Fruit fly (Drosophila melanogaster) whole organism, embryonic: ENCODE measurements around the gene CG13898.
A peak's percentile ranks its signal among the peaks of the same experiment; 100 is the strongest.

Experiments
- CG10147 ChIP-seq: fragments of 200-800 bp; sonication (Bioruptor generic); optimal IDR thresholded peaks from 2 replicates; lab custom pipeline; 2019; ENCODE audit warnings: missing biosample characterization, mild to moderate bottlenecking, missing genetic modification characterization, moderate library complexity
- CG10979 ChIP-seq: fragments of 200-800 bp; sonication (Bioruptor generic); optimal IDR thresholded peaks from 2 replicates; lab custom pipeline; 2018; ENCODE audit warnings: missing biosample characterization, mild to moderate bottlenecking, missing genetic modification characterization, moderate library complexity
- CG1233 ChIP-seq: fragments of 200-800 bp; sonication (Bioruptor generic); optimal IDR thresholded peaks from 4 replicates; lab custom pipeline; 2018; ENCODE audit warnings: missing biosample characterization, mild to moderate bottlenecking, missing genetic modification characterization
- CG12391 ChIP-seq: fragments of 200-800 bp; sonication (Bioruptor generic); optimal IDR thresholded peaks from 3 replicates; lab custom pipeline; 2018; ENCODE audit warnings: missing biosample characterization, mild to moderate bottlenecking, missing genetic modification characterization, moderate library complexity
- CG13424 ChIP-seq: fragments of 200-800 bp; sonication (Bioruptor generic); optimal IDR thresholded peaks from 2 replicates; lab custom pipeline; 2019; ENCODE audit warnings: missing biosample characterization, mild to moderate bottlenecking, missing genetic modification characterization, moderate library complexity
- CG14050 ChIP-seq: fragments of 200-800 bp; sonication (Bioruptor generic); IDR thresholded peaks from 3 replicates; pipeline ENCODE4 v1.3.6; 2022; ENCODE audit warnings: missing biosample characterization, missing genetic modification characterization
- CG15073 ChIP-seq: fragments of 200-800 bp; sonication (Bioruptor generic); optimal IDR thresholded peaks from 2 replicates; lab custom pipeline; 2016; ENCODE audit warnings: missing biosample characterization, missing genetic modification characterization
- CG17359 ChIP-seq: fragments of 200-800 bp; sonication (Bioruptor generic); optimal IDR thresholded peaks from 3 replicates; lab custom pipeline; 2018; ENCODE audit warnings: missing biosample characterization, mild to moderate bottlenecking, missing genetic modification characterization, moderate library complexity
- CG17361 ChIP-seq: fragments of 200-800 bp; sonication (Bioruptor generic); IDR thresholded peaks from 3 replicates; pipeline ENCODE4 v1.3.6; 2022; ENCODE audit warnings: missing biosample characterization, missing genetic modification characterization
- CG17385 ChIP-seq: fragments of 200-800 bp; sonication (Bioruptor generic); optimal IDR thresholded peaks from 3 replicates; lab custom pipeline; 2018; ENCODE audit warnings: missing biosample characterization, mild to moderate bottlenecking, missing genetic modification characterization
- CG17829 ChIP-seq: fragments of 200-800 bp; optimal IDR thresholded peaks from 2 replicates; lab custom pipeline; 2019; ENCODE audit warnings: missing biosample characterization, mild to moderate bottlenecking, missing genetic modification characterization, moderate library complexity
- CG17912 ChIP-seq: fragments of 200-800 bp; sonication (Bioruptor generic); optimal IDR thresholded peaks from 2 replicates; lab custom pipeline; 2018; ENCODE audit warnings: missing biosample characterization, mild to moderate bottlenecking, missing genetic modification characterization
- CG18262 ChIP-seq: fragments of 200-800 bp; optimal IDR thresholded peaks from 3 replicates; lab custom pipeline; 2019; ENCODE audit warnings: missing biosample characterization, mild to moderate bottlenecking, missing genetic modification characterization, moderate library complexity
- CG18599 ChIP-seq: fragments of 200-800 bp; sonication (Bioruptor generic); optimal IDR thresholded peaks from 3 replicates; lab custom pipeline; 2017; ENCODE audit warnings: missing biosample characterization, missing genetic modification characterization, mild to moderate bottlenecking, moderate library complexity, missing genetic modification reagents
- CG31441 ChIP-seq: fragments of 200-800 bp; sonication (Bioruptor generic); IDR thresholded peaks from 2 replicates; pipeline ENCODE4 v1.3.6; 2022; ENCODE audit warnings: missing biosample characterization, missing genetic modification characterization
- CG3407 ChIP-seq: fragments of 200-800 bp; sonication (Bioruptor generic); optimal IDR thresholded peaks from 2 replicates; lab custom pipeline; 2018; ENCODE audit warnings: missing biosample characterization, mild to moderate bottlenecking, missing genetic modification characterization
- CG4424 ChIP-seq: fragments of 200-800 bp; sonication (Bioruptor generic); optimal IDR thresholded peaks from 3 replicates; lab custom pipeline; 2016; ENCODE audit warnings: missing biosample characterization, missing genetic modification characterization
- CG4820 ChIP-seq: fragments of 200-800 bp; sonication (Bioruptor generic); optimal IDR thresholded peaks from 3 replicates; lab custom pipeline; 2016; ENCODE audit warnings: missing biosample characterization, missing genetic modification characterization
- CG5180 ChIP-seq: fragments of 200-800 bp; sonication (Bioruptor generic); optimal IDR thresholded peaks from 3 replicates; lab custom pipeline; 2017; ENCODE audit warnings: missing biosample characterization, missing genetic modification characterization, mild to moderate bottlenecking, moderate library complexity, missing genetic modification reagents
- CG6791 ChIP-seq: fragments of 200-800 bp; sonication (Bioruptor generic); IDR thresholded peaks from 3 replicates; pipeline ENCODE4 v1.3.6; 2022; ENCODE audit warnings: missing biosample characterization, missing genetic modification characterization; ENCODE audit not compliant: partially characterized antibody
- CG7271 ChIP-seq: fragments of 200-800 bp; sonication (Bioruptor generic); optimal IDR thresholded peaks from 2 replicates; lab custom pipeline; 2018; ENCODE audit warnings: missing biosample characterization, mild to moderate bottlenecking, missing genetic modification characterization, moderate library complexity
- CG8944 ChIP-seq: fragments of 200-800 bp; sonication (Bioruptor generic); optimal IDR thresholded peaks from 3 replicates; lab custom pipeline; 2016; ENCODE audit warnings: missing biosample characterization, missing genetic modification characterization
- Eip74EF ChIP-seq, 2 experiments: fragments of 200-800 bp in 1 of 2; fragments of >200 bp in 1 of 2; sonication (Bioruptor generic) in 1 of 2; optimal IDR thresholded peaks; 2 replicates each; lab custom pipeline; 2017 to 2019; ENCODE audit warnings: missing biosample characterization in 2 of 2, missing genetic modification characterization in 2 of 2, mild to moderate bottlenecking in 1 of 2, moderate library complexity in 1 of 2
- Hr3 ChIP-seq: fragments of 200-800 bp; sonication (Bioruptor generic); optimal IDR thresholded peaks from 3 replicates; lab custom pipeline; 2016; ENCODE audit warnings: missing biosample characterization, missing genetic modification characterization
- Nf-YB ChIP-seq: fragments of 200-800 bp; sonication (Bioruptor generic); optimal IDR thresholded peaks from 3 replicates; lab custom pipeline; 2019; ENCODE audit warnings: missing biosample characterization, mild to moderate bottlenecking, missing genetic modification characterization, moderate library complexity
- Oaz ChIP-seq: fragments of 200-800 bp; sonication (Bioruptor generic); IDR thresholded peaks from 2 replicates; pipeline ENCODE4 v1.3.6; 2022; ENCODE audit warnings: missing biosample characterization, missing genetic modification characterization
- Pdp1 ChIP-seq, 2 experiments: fragments of 200-800 bp; sonication (Bioruptor generic); optimal IDR thresholded peaks; 3 replicates each; lab custom pipeline; 2016; ENCODE audit warnings: missing biosample characterization in 2 of 2, missing genetic modification characterization in 2 of 2, mild to moderate bottlenecking in 1 of 2, moderate library complexity in 1 of 2
- Ptx1 ChIP-seq: fragments of 200-800 bp; sonication (Bioruptor generic); IDR thresholded peaks from 2 replicates; pipeline ENCODE4 v1.3.6; 2022; ENCODE audit warnings: missing biosample characterization, missing genetic modification characterization
- Six4 ChIP-seq: fragments of 200-800 bp; sonication (Bioruptor generic); optimal IDR thresholded peaks from 2 replicates; lab custom pipeline; 2016; ENCODE audit warnings: missing biosample characterization, missing genetic modification characterization
- Sox102F ChIP-seq: fragments of 200-800 bp; sonication (Bioruptor generic); optimal IDR thresholded peaks from 2 replicates; lab custom pipeline; 2018; ENCODE audit warnings: missing biosample characterization, mild to moderate bottlenecking, missing genetic modification characterization, moderate library complexity
- Ssrp ChIP-seq: fragments of 200-800 bp; sonication (Bioruptor generic); optimal IDR thresholded peaks from 2 replicates; lab custom pipeline; 2018; ENCODE audit warnings: missing biosample characterization, mild to moderate bottlenecking, missing genetic modification characterization, moderate library complexity
- ase ChIP-seq: fragments of 200-800 bp; sonication (Bioruptor generic); IDR thresholded peaks from 3 replicates; pipeline ENCODE4 v1.3.6; 2022; ENCODE audit warnings: missing biosample characterization, missing genetic modification characterization
- chif ChIP-seq, 2 experiments: fragments of 200-800 bp; sonication (Bioruptor generic); optimal IDR thresholded peaks; 3 replicates each; lab custom pipeline; 2016; ENCODE audit warnings: missing biosample characterization in 2 of 2, missing genetic modification characterization in 2 of 2
- dati ChIP-seq: fragments of 200-800 bp; sonication (Bioruptor generic); IDR thresholded peaks from 2 replicates; pipeline ENCODE4 v1.3.6; 2022; ENCODE audit warnings: missing biosample characterization, missing genetic modification characterization
- dysf ChIP-seq: fragments of 200-800 bp; sonication (Bioruptor generic); IDR thresholded peaks from 3 replicates; pipeline ENCODE4 v1.3.6; 2022; ENCODE audit warnings: missing biosample characterization, missing genetic modification characterization
- ewg ChIP-seq: fragments of 200-800 bp; sonication (Bioruptor generic); optimal IDR thresholded peaks from 3 replicates; lab custom pipeline; 2017; ENCODE audit warnings: mild to moderate bottlenecking, missing biosample characterization, missing genetic modification reagents, missing genetic modification characterization
- fd96Cb ChIP-seq: fragments of 200-800 bp; sonication (Bioruptor generic); optimal IDR thresholded peaks from 2 replicates; lab custom pipeline; 2018; ENCODE audit warnings: missing biosample characterization, mild to moderate bottlenecking, missing genetic modification characterization, moderate library complexity
- her ChIP-seq: fragments of 200-800 bp; sonication (Bioruptor generic); optimal IDR thresholded peaks from 2 replicates; lab custom pipeline; 2016; ENCODE audit warnings: missing biosample characterization, missing genetic modification characterization
- hkb ChIP-seq, 2 experiments: fragments of 200-800 bp in 1 of 2; fragments of >200 bp in 1 of 2; sonication (Bioruptor generic) in 1 of 2; IDR thresholded peaks in 1 of 2; optimal IDR thresholded peaks in 1 of 2; 2 replicates each; pipeline versions ENCODE4 v1.3.6 to Lab custom; 2017 to 2022; ENCODE audit warnings: missing biosample characterization in 1 of 2, missing genetic modification characterization in 1 of 2
- jing ChIP-seq: fragments of 200-800 bp; sonication (Bioruptor generic); optimal IDR thresholded peaks from 2 replicates; lab custom pipeline; 2018; ENCODE audit warnings: missing biosample characterization, mild to moderate bottlenecking, missing genetic modification characterization
- ken ChIP-seq: fragments of 200-800 bp; sonication (Bioruptor generic); IDR thresholded peaks from 3 replicates; pipeline ENCODE4 v1.3.6; 2022; ENCODE audit warnings: missing biosample characterization, missing genetic modification characterization
- peb ChIP-seq: fragments of 200-800 bp; sonication (Bioruptor generic); IDR thresholded peaks from 2 replicates; pipeline ENCODE4 v1.3.6; 2022; ENCODE audit warnings: missing biosample characterization, missing genetic modification characterization
- prd ChIP-seq, 3 experiments: fragments of >200 bp in 2 of 3; fragments of 200-800 bp in 1 of 3; sonication (Bioruptor generic) in 1 of 3; optimal IDR thresholded peaks in 2 of 3; IDR thresholded peaks in 1 of 3; 2 replicates in 2 of 3; 3 replicates in 1 of 3; pipeline versions ENCODE4 v1.3.6 to Lab custom; 2017 to 2022; ENCODE audit warnings: missing biosample characterization in 1 of 3, missing genetic modification characterization in 1 of 3
- row ChIP-seq: fragments of 200-800 bp; sonication (Bioruptor generic); IDR thresholded peaks from 3 replicates; pipeline ENCODE4 v1.3.6; 2022; ENCODE audit warnings: missing biosample characterization, missing genetic modification characterization
- sc ChIP-seq, 3 experiments: fragments of >200 bp in 2 of 3; fragments of 200-800 bp in 1 of 3; sonication (Bioruptor generic) in 1 of 3; optimal IDR thresholded peaks; 2 replicates in 2 of 3; 3 replicates in 1 of 3; lab custom pipeline; 2017; ENCODE audit warnings: mild to moderate bottlenecking in 1 of 3, missing biosample characterization in 1 of 3, missing genetic modification characterization in 1 of 3, missing genetic modification reagents in 1 of 3
- sens ChIP-seq: fragments of 200-800 bp; sonication (Bioruptor generic); peaks from one replicate; lab custom pipeline; 2016; ENCODE audit warnings: missing biosample characterization, missing genetic modification characterization
- sisA ChIP-seq: fragments of 200-800 bp; sonication (Bioruptor generic); IDR thresholded peaks from 2 replicates; pipeline ENCODE4 v1.3.6; 2022; ENCODE audit warnings: missing biosample characterization, missing genetic modification characterization
- wdn ChIP-seq: fragments of 200-800 bp; sonication (Bioruptor generic); IDR thresholded peaks from 2 replicates; pipeline ENCODE4 v1.3.6; 2022; ENCODE audit warnings: missing biosample characterization, missing genetic modification characterization

The CG13898 gene

DNA sequence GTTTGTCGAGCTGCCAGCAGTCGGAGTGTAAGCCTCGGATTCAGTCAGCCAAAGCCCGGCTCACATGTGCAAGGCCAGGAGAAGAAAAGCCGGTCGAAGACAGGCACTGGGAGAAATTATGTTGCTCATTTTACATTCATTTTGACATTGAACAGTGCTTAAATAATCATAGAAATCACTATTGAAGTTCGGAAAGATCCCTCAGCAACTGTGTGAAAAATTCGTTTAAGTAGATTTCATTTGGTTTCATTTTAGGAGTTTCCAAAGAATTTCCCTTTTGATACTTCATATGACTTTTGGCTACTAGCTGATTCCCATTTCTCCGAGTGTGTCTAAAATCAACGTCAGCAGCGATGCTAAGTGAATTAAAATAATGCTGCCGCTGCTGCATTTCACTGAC is 20.6 kb upstream of the CG13898 start (continued):
- no peak for TF ChIP-seq CG15073 (GFP tag; lab: Kevin White, UChicago)
- no peak for TF ChIP-seq CG4820 (GFP tag; lab: Kevin White, UChicago)
- TF ChIP-seq her (GFP tag; lab: Kevin White, UChicago): no peak
- 0 out of 3 replicates have a peak, but pooled peaks have one; percentile 26 for TF ChIP-seq row (GFP tag; lab: Robert Waterston, UW)
- TF ChIP-seq sc (optimal IDR thresholded peaks at IDR 0.05; lab: Kevin White, UChicago): no peak
- no peak for TF ChIP-seq sc (GFP tag; optimal IDR thresholded peaks at IDR 0.05; lab: Kevin White, UChicago)
- TF ChIP-seq ewg (GFP tag; lab: Kevin White, UChicago): peak; percentile 29
- peak; percentile 43; the same call in 1 of the 2 replicates for TF ChIP-seq Ptx1 (GFP tag; lab: Robert Waterston, UW)
- TF ChIP-seq CG3407 (GFP tag; lab: Kevin White, UChicago): peak; percentile 4
- TF ChIP-seq CG17361: peak; percentile 56; the same call in 2 of the 3 replicates
- TF ChIP-seq fd96Cb: no peak
- peak; percentile 8; the same call in 1 of the 3 replicates for TF ChIP-seq dysf (GFP tag; lab: Robert Waterston, UW)
- no peak for TF ChIP-seq hkb (optimal IDR thresholded peaks at IDR 0.05; lab: Kevin White, UChicago)
- TF ChIP-seq hkb (GFP tag; IDR thresholded peaks at IDR 0.05; lab: Robert Waterston, UW): 0 out of 2 replicates have a peak, but pooled peaks have one; percentile 16
- TF ChIP-seq Eip74EF (GFP tag; optimal IDR thresholded peaks at IDR 0.05; lab: Kevin White, UChicago): peak in 1 of 2 experiments; percentile 23
- no peak for TF ChIP-seq ase (GFP tag; lab: Robert Waterston, UW)
- peak; percentile 60 for TF ChIP-seq CG31441 (GFP tag; lab: Robert Waterston, UW)
- TF ChIP-seq Sox102F (GFP tag; lab: Kevin White, UChicago): no peak
- peak; percentile 82 for TF ChIP-seq sens (GFP tag; lab: Kevin White, UChicago)
- peak; percentile 8 for TF ChIP-seq Hr3
- peak; percentile 40 for TF ChIP-seq CG17359 (tag; lab: Kevin White, UChicago)
- peak; percentile 46 for TF ChIP-seq CG18262
- TF ChIP-seq sisA: peak; percentile 37
- no peak for TF ChIP-seq jing
- no peak for TF ChIP-seq Nf-YB
- peak in 1 of 2 experiments; percentile 24 for TF ChIP-seq chif (GFP tag; optimal IDR thresholded peaks at IDR 0.05; lab: Kevin White, UChicago)
- no peak for TF ChIP-seq peb (GFP tag; lab: Robert Waterston, UW)
- peak; percentile 43 for TF ChIP-seq CG12391 (tag; lab: Kevin White, UChicago)
- TF ChIP-seq CG4424 (GFP tag; lab: Kevin White, UChicago): peak; percentile 39
- TF ChIP-seq CG14050: 0 out of 3 replicates have a peak, but pooled peaks have one; percentile 11
- TF ChIP-seq Six4 (GFP tag; lab: Kevin White, UChicago): peak; percentile 19
- peak; percentile 40 for TF ChIP-seq CG17829 (tag; lab: Kevin White, UChicago)
- peak; percentile 23 for TF ChIP-seq CG10147
- TF ChIP-seq CG18599 (GFP tag; lab: Kevin White, UChicago): no peak
- TF ChIP-seq prd (optimal IDR thresholded peaks at IDR 0.05; lab: Kevin White, UChicago): no peak
- peak; percentile 39; the same call in 1 of the 3 replicates for TF ChIP-seq prd (GFP tag; IDR thresholded peaks at IDR 0.05; lab: Robert Waterston, UW)
- TF ChIP-seq CG10979 (tag; lab: Kevin White, UChicago): peak; percentile 44
- TF ChIP-seq CG5180 (GFP tag; lab: Kevin White, UChicago): peak; percentile 14
- TF ChIP-seq CG17912 (GFP tag; lab: Kevin White, UChicago): no peak
- TF ChIP-seq CG8944 (GFP tag; lab: Kevin White, UChicago): no peak
- peak; percentile 12 for TF ChIP-seq Ssrp (tag; lab: Kevin White, UChicago)
- TF ChIP-seq CG17385 (GFP tag; lab: Kevin White, UChicago): peak; percentile 17
- TF ChIP-seq Oaz (GFP tag; lab: Robert Waterston, UW): no peak
- 0 out of 3 replicates have a peak, but pooled peaks have one; percentile 18 for TF ChIP-seq ken (GFP tag; lab: Robert Waterston, UW)
- peak; percentile 48 for TF ChIP-seq CG1233 (GFP tag; lab: Kevin White, UChicago)
- no peak for TF ChIP-seq CG7271 (tag; lab: Kevin White, UChicago)
- no peak for TF ChIP-seq dati
- TF ChIP-seq wdn (GFP tag; lab: Robert Waterston, UW): no peak
- peak in 1 of 2 experiments; percentile 7 for TF ChIP-seq Pdp1 (GFP tag; optimal IDR thresholded peaks at IDR 0.05; lab: Kevin White, UChicago)
- peak; percentile 25 for TF ChIP-seq CG13424 (tag; lab: Kevin White, UChicago)
- TF ChIP-seq CG6791 (GFP tag; lab: Robert Waterston, UW): no peak
